Fruit fly (Drosophila melanogaster) whole organism, embryonic: ENCODE measurements around the gene CG3815.
A peak's percentile ranks its signal among the peaks of the same experiment; 100 is the strongest.

ENCODE experiments used
- Bteb2 ChIP-seq: fragments of 200-800 bp; sonication (Bioruptor generic); optimal IDR thresholded peaks from 2 replicates; lab custom pipeline; 2016; ENCODE audit warnings: missing biosample characterization, missing genetic modification characterization
- CG10979 ChIP-seq: fragments of 200-800 bp; sonication (Bioruptor generic); optimal IDR thresholded peaks from 2 replicates; lab custom pipeline; 2018; ENCODE audit warnings: missing biosample characterization, mild to moderate bottlenecking, missing genetic modification characterization, moderate library complexity
- CG11093 ChIP-seq: fragments of 200-800 bp; sonication (Bioruptor generic); IDR thresholded peaks from 3 replicates; pipeline ENCODE4 v1.3.6; 2022; ENCODE audit warnings: missing biosample characterization, missing genetic modification characterization
- CG12155 ChIP-seq: fragments of 200-800 bp; sonication (Bioruptor generic); optimal IDR thresholded peaks from 3 replicates; lab custom pipeline; 2016; ENCODE audit warnings: missing biosample characterization, missing genetic modification characterization
- CG13287 ChIP-seq: fragments of 200-800 bp; sonication (Bioruptor generic); IDR thresholded peaks from 2 replicates; pipeline ENCODE4 v1.3.6; 2022; ENCODE audit warnings: missing biosample characterization, missing genetic modification characterization; ENCODE audit not compliant: partially characterized antibody
- CG14014 ChIP-seq: fragments of 200-800 bp; sonication (Bioruptor generic); IDR thresholded peaks from 2 replicates; pipeline ENCODE4 v1.3.6; 2022; ENCODE audit warnings: missing biosample characterization, missing genetic modification characterization
- CG14860 ChIP-seq: fragments of 200-800 bp; sonication (Bioruptor generic); IDR thresholded peaks from 3 replicates; pipeline ENCODE4 v1.3.6; 2022; ENCODE audit warnings: missing biosample characterization, missing genetic modification characterization; ENCODE audit not compliant: partially characterized antibody
- CG15269 ChIP-seq: fragments of 200-800 bp; sonication (Bioruptor generic); optimal IDR thresholded peaks from 2 replicates; lab custom pipeline; 2018; ENCODE audit warnings: missing biosample characterization, mild to moderate bottlenecking, missing genetic modification characterization, moderate library complexity
- CG1529 ChIP-seq: fragments of 200-800 bp; sonication (Bioruptor generic); optimal IDR thresholded peaks from 3 replicates; lab custom pipeline; 2018; ENCODE audit warnings: missing biosample characterization, missing genetic modification characterization
- CG16813 ChIP-seq: fragments of 200-800 bp; sonication (Bioruptor generic); IDR thresholded peaks from 3 replicates; pipeline ENCODE4 v1.3.6; 2022; ENCODE audit warnings: missing biosample characterization, missing genetic modification characterization; ENCODE audit not compliant: partially characterized antibody
- CG30431 ChIP-seq: fragments of 200-800 bp; sonication (Bioruptor generic); optimal IDR thresholded peaks from 2 replicates; lab custom pipeline; 2017; ENCODE audit warnings: missing biosample characterization, missing genetic modification characterization
- CG3163 ChIP-seq: fragments of 200-800 bp; sonication (Bioruptor generic); optimal IDR thresholded peaks from 3 replicates; lab custom pipeline; 2016; ENCODE audit warnings: missing biosample characterization, missing genetic modification characterization
- CG32772 ChIP-seq: fragments of 200-800 bp; sonication (Bioruptor generic); IDR thresholded peaks from 2 replicates; pipeline ENCODE4 v1.3.6; 2022; ENCODE audit warnings: missing biosample characterization, missing genetic modification characterization
- CG3726 ChIP-seq: fragments of 200-800 bp; sonication (Bioruptor generic); IDR thresholded peaks from 3 replicates; pipeline ENCODE4, ENCODE4 v1.3.6; 2022; ENCODE audit warnings: missing biosample characterization, missing genetic modification characterization
- CG4360 ChIP-seq: fragments of 200-800 bp; sonication (Bioruptor generic); IDR thresholded peaks from 2 replicates; pipeline ENCODE4 v1.3.6; 2022; ENCODE audit warnings: missing biosample characterization, missing genetic modification characterization
- CG4404 ChIP-seq: fragments of 200-800 bp; sonication (Bioruptor generic); IDR thresholded peaks from 2 replicates; pipeline ENCODE4 v1.3.6; 2022; ENCODE audit warnings: missing biosample characterization, missing genetic modification characterization
- CG6854 ChIP-seq: fragments of 200-800 bp; sonication (Bioruptor generic); optimal IDR thresholded peaks from 3 replicates; lab custom pipeline; 2017; ENCODE audit warnings: missing biosample characterization, mild to moderate bottlenecking, missing genetic modification characterization
- CG8290 ChIP-seq, 3 experiments: fragments of 200-800 bp; sonication (Bioruptor generic); optimal IDR thresholded peaks; 2 replicates each; lab custom pipeline; 2016 to 2019; ENCODE audit warnings: missing biosample characterization in 3 of 3, missing genetic modification characterization in 3 of 3, mild to moderate bottlenecking in 2 of 3, moderate library complexity in 1 of 3
- CG8359 ChIP-seq: fragments of 200-800 bp; sonication (Bioruptor generic); optimal IDR thresholded peaks from 2 replicates; lab custom pipeline; 2017; ENCODE audit warnings: missing biosample characterization, mild to moderate bottlenecking, missing genetic modification characterization, borderline replicate concordance
- CG8478 ChIP-seq: fragments of >200 bp; optimal IDR thresholded peaks from 2 replicates; lab custom pipeline; 2018
- Camta ChIP-seq: fragments of 200-800 bp; sonication (Bioruptor generic); optimal IDR thresholded peaks from 2 replicates; lab custom pipeline; 2016; ENCODE audit warnings: missing biosample characterization, missing genetic modification characterization
- CrebB ChIP-seq: fragments of 200-800 bp; sonication (Bioruptor generic); optimal IDR thresholded peaks from 3 replicates; lab custom pipeline; 2018; ENCODE audit warnings: missing biosample characterization, mild to moderate bottlenecking, missing genetic modification characterization
- Doc2 ChIP-seq: fragments of 200-800 bp; sonication (Bioruptor generic); IDR thresholded peaks from 2 replicates; pipeline ENCODE4 v1.3.6; 2022; ENCODE audit warnings: missing biosample characterization, missing genetic modification characterization
- Ets97D ChIP-seq: fragments of 200-800 bp; sonication (Bioruptor generic); optimal IDR thresholded peaks from 3 replicates; lab custom pipeline; 2016; ENCODE audit warnings: missing biosample characterization, missing genetic modification characterization
- HLH54F ChIP-seq: fragments of 200-800 bp; sonication (Bioruptor generic); optimal IDR thresholded peaks from 3 replicates; lab custom pipeline; 2016; ENCODE audit warnings: missing biosample characterization, missing genetic modification characterization
- Hr78 ChIP-seq, 2 experiments: fragments of 200-800 bp in 1 of 2; fragments of >200 bp in 1 of 2; sonication (Bioruptor generic) in 1 of 2; optimal IDR thresholded peaks; 2 replicates each; lab custom pipeline; 2017 to 2019; ENCODE audit warnings: missing biosample characterization in 2 of 2, missing genetic modification characterization in 2 of 2, mild to moderate bottlenecking in 1 of 2, moderate library complexity in 1 of 2
- Kr ChIP-seq: fragments of 200-800 bp; sonication (Bioruptor generic); optimal IDR thresholded peaks from 2 replicates; lab custom pipeline; 2017; ENCODE audit warnings: missing biosample characterization, mild to moderate bottlenecking, missing genetic modification characterization
- Lpt ChIP-seq: fragments of >200 bp; optimal IDR thresholded peaks from 2 replicates; lab custom pipeline; 2018; ENCODE audit warnings: missing biosample characterization, missing genetic modification characterization
- Nf-YC ChIP-seq: fragments of 200-800 bp; optimal IDR thresholded peaks from 3 replicates; lab custom pipeline; 2019; ENCODE audit warnings: missing biosample characterization, mild to moderate bottlenecking, missing genetic modification characterization, moderate library complexity
- Optix ChIP-seq: fragments of 200-800 bp; sonication (Bioruptor generic); IDR thresholded peaks from 3 replicates; pipeline ENCODE4 v1.3.6; 2022; ENCODE audit warnings: missing biosample characterization, missing genetic modification characterization
- Xrp1 ChIP-seq: fragments of 200-800 bp; sonication (Bioruptor generic); IDR thresholded peaks from 2 replicates; pipeline ENCODE4 v1.3.6; 2022; ENCODE audit warnings: missing biosample characterization, missing genetic modification characterization
- az2 ChIP-seq: fragments of 200-800 bp; sonication (Bioruptor generic); optimal IDR thresholded peaks from 3 replicates; lab custom pipeline; 2016; ENCODE audit warnings: missing biosample characterization, missing genetic modification characterization
- bowl ChIP-seq: fragments of 200-800 bp; sonication (Bioruptor generic); IDR thresholded peaks from 2 replicates; pipeline ENCODE4 v1.3.6; 2022; ENCODE audit warnings: missing biosample characterization, missing genetic modification characterization
- caup ChIP-seq: fragments of 200-800 bp; sonication (Bioruptor generic); optimal IDR thresholded peaks from 3 replicates; lab custom pipeline; 2017; ENCODE audit warnings: missing biosample characterization, mild to moderate bottlenecking, missing genetic modification characterization, moderate library complexity; ENCODE audit not compliant: severe bottlenecking
- crc ChIP-seq: fragments of 200-800 bp; sonication (Bioruptor generic); optimal IDR thresholded peaks from 2 replicates; lab custom pipeline; 2016; ENCODE audit warnings: missing biosample characterization, missing genetic modification characterization
- dpn ChIP-seq, 2 experiments: fragments of 200-800 bp; sonication (Bioruptor generic); optimal IDR thresholded peaks; 3 replicates each; lab custom pipeline; 2016; ENCODE audit warnings: missing biosample characterization in 2 of 2, missing genetic modification characterization in 2 of 2
- dysf ChIP-seq: fragments of 200-800 bp; sonication (Bioruptor generic); IDR thresholded peaks from 3 replicates; pipeline ENCODE4 v1.3.6; 2022; ENCODE audit warnings: missing biosample characterization, missing genetic modification characterization
- ewg ChIP-seq: fragments of 200-800 bp; sonication (Bioruptor generic); optimal IDR thresholded peaks from 3 replicates; lab custom pipeline; 2017; ENCODE audit warnings: mild to moderate bottlenecking, missing biosample characterization, missing genetic modification reagents, missing genetic modification characterization
- gcm ChIP-seq: fragments of 200-800 bp; sonication (Bioruptor generic); optimal IDR thresholded peaks from 2 replicates; lab custom pipeline; 2019; ENCODE audit warnings: missing biosample characterization, mild to moderate bottlenecking, missing genetic modification characterization, moderate library complexity
- gsb-n ChIP-seq: fragments of 200-800 bp; sonication (Bioruptor generic); optimal IDR thresholded peaks from 3 replicates; lab custom pipeline; 2018; ENCODE audit warnings: missing biosample characterization, mild to moderate bottlenecking, missing genetic modification characterization
- h ChIP-seq: fragments of >200 bp; optimal IDR thresholded peaks from 2 replicates; lab custom pipeline; 2017
- her ChIP-seq: fragments of 200-800 bp; sonication (Bioruptor generic); optimal IDR thresholded peaks from 2 replicates; lab custom pipeline; 2016; ENCODE audit warnings: missing biosample characterization, missing genetic modification characterization
- prd ChIP-seq, 3 experiments: fragments of >200 bp in 2 of 3; fragments of 200-800 bp in 1 of 3; sonication (Bioruptor generic) in 1 of 3; optimal IDR thresholded peaks in 2 of 3; IDR thresholded peaks in 1 of 3; 2 replicates in 2 of 3; 3 replicates in 1 of 3; pipeline versions ENCODE4 v1.3.6 to Lab custom; 2017 to 2022; ENCODE audit warnings: missing biosample characterization in 1 of 3, missing genetic modification characterization in 1 of 3
- pzg ChIP-seq: fragments of 200-800 bp; sonication (Bioruptor generic); optimal IDR thresholded peaks from 3 replicates; lab custom pipeline; 2018; ENCODE audit warnings: missing biosample characterization, mild to moderate bottlenecking, missing genetic modification characterization, moderate library complexity
- sc ChIP-seq, 3 experiments: fragments of >200 bp in 2 of 3; fragments of 200-800 bp in 1 of 3; sonication (Bioruptor generic) in 1 of 3; optimal IDR thresholded peaks; 2 replicates in 2 of 3; 3 replicates in 1 of 3; lab custom pipeline; 2017; ENCODE audit warnings: mild to moderate bottlenecking in 1 of 3, missing biosample characterization in 1 of 3, missing genetic modification characterization in 1 of 3, missing genetic modification reagents in 1 of 3
- scrt ChIP-seq: fragments of 200-800 bp; sonication (Bioruptor generic); optimal IDR thresholded peaks from 2 replicates; lab custom pipeline; 2018; ENCODE audit warnings: missing biosample characterization, mild to moderate bottlenecking, missing genetic modification characterization, moderate library complexity
- sim ChIP-seq: fragments of 200-800 bp; sonication (Bioruptor generic); IDR thresholded peaks from 2 replicates; pipeline ENCODE4 v1.3.6; 2022; ENCODE audit warnings: missing biosample characterization, missing genetic modification characterization
- stc ChIP-seq: fragments of 200-800 bp; sonication (Bioruptor generic); IDR thresholded peaks from 2 replicates; pipeline ENCODE4 v1.3.6; 2022; ENCODE audit warnings: missing biosample characterization, missing genetic modification characterization
- tll ChIP-seq, 2 experiments: fragments of 200-800 bp in 1 of 2; fragments of >200 bp in 1 of 2; sonication (Bioruptor generic) in 1 of 2; optimal IDR thresholded peaks; 2 replicates each; lab custom pipeline; 2017 to 2019; ENCODE audit warnings: missing biosample characterization in 2 of 2, missing genetic modification characterization in 2 of 2, mild to moderate bottlenecking in 1 of 2, moderate library complexity in 1 of 2

The CG3815 gene

dm6 chrX:6263614-6264130 lies 31.5 kb upstream of the CG3815 start (continued):
- TF ChIP-seq scrt (GFP tag; lab: Kevin White, UChicago) (peak; percentile 80), CG8359 (GFP tag; lab: Kevin White, UChicago) (peak; percentile 40), ewg (GFP tag; lab: Kevin White, UChicago) (peak; percentile 32), crc (GFP tag; lab: Kevin White, UChicago) (peak; percentile 43), CG12155 (peak; percentile 50), Doc2 (no peak), pzg (GFP tag; lab: Kevin White, UChicago) (no peak), gcm (peak; percentile 39), tll (GFP tag; optimal IDR thresholded peaks at IDR 0.05; lab: Kevin White, UChicago) (no peak), Ets97D (GFP tag; lab: Kevin White, UChicago) (peak; percentile 12), CG11093 (peak; percentile 58; the same call in 1 of the 3 replicates), CG3163 (GFP tag; lab: Kevin White, UChicago) (no peak), CG4404 (0 out of 2 replicates have a peak, but pooled peaks have one; percentile 12), az2 (GFP tag; lab: Kevin White, UChicago) (peak; percentile 49), Xrp1 (GFP tag; lab: Robert Waterston, UW) (peak; percentile 55; the same call in 1 of the 2 replicates), Kr (GFP tag; lab: Kevin White, UChicago) (no peak), CG13287 (GFP tag; lab: Robert Waterston, UW) (no peak), CG14860 (no peak), CrebB (tag; lab: Kevin White, UChicago) (peak; percentile 61), CG1529 (peak; percentile 24), Hr78 (GFP tag; optimal IDR thresholded peaks at IDR 0.05; lab: Kevin White, UChicago) (peak in 1 of 2 experiments; percentile 64), HLH54F (GFP tag; lab: Kevin White, UChicago) (peak; percentile 55), Optix (no peak; the same call in 2 of the 3 replicates), CG32772 (GFP tag; lab: Robert Waterston, UW) (no peak; the same call in 1 of the 2 replicates), Camta (GFP tag; lab: Kevin White, UChicago) (peak; percentile 44), dpn (GFP tag; optimal IDR thresholded peaks at IDR 0.05; lab: Kevin White, UChicago) (peak; percentile 42 to 63), prd (optimal IDR thresholded peaks at IDR 0.05; lab: Kevin White, UChicago) (no peak), prd (GFP tag; IDR thresholded peaks at IDR 0.05; lab: Robert Waterston, UW) (peak; percentile 71), CG4360 (GFP tag; lab: Robert Waterston, UW) (no peak), CG8290 (GFP tag; optimal IDR thresholded peaks at IDR 0.05; lab: Kevin White, UChicago) (no peak), CG8290 (tag; optimal IDR thresholded peaks at IDR 0.05; lab: Kevin White, UChicago) (peak in 1 of 2 experiments; percentile 64), CG15269 (peak; percentile 85), caup (peak; percentile 82), bowl (GFP tag; lab: Robert Waterston, UW) (no peak), Nf-YC (tag; lab: Kevin White, UChicago) (peak; percentile 73), CG14014 (GFP tag; lab: Robert Waterston, UW) (peak; percentile 62), CG30431 (GFP tag; lab: Kevin White, UChicago) (peak; percentile 32), Bteb2 (peak; percentile 43), CG3726 (no peak), h (lab: Kevin White, UChicago) (no peak), her (GFP tag; lab: Kevin White, UChicago) (no peak), Lpt (GFP tag; lab: Kevin White, UChicago) (no peak), gsb-n (tag; lab: Kevin White, UChicago) (no peak), sim (GFP tag; lab: Robert Waterston, UW) (no peak), CG16813 (GFP tag; lab: Robert Waterston, UW) (no peak), CG8478 (lab: Kevin White, UChicago) (no peak), dysf (GFP tag; lab: Robert Waterston, UW) (peak; percentile 85), CG10979 (tag; lab: Kevin White, UChicago) (peak; percentile 69), CG6854 (GFP tag; lab: Kevin White, UChicago) (peak; percentile 83), stc (peak; percentile 64), sc (optimal IDR thresholded peaks at IDR 0.05; lab: Kevin White, UChicago) (no peak), sc (GFP tag; optimal IDR thresholded peaks at IDR 0.05; lab: Kevin White, UChicago) (peak; percentile 41)
